Worm (Caenorhabditis elegans) whole organism, late embryonic: ENCODE results near the gene Y43F8B.13.

Experiments
- C08G9.2 ChIP-seq: sonication (generic microtip); optimal IDR thresholded peaks from 2 replicates; lab custom pipeline; 2016; ENCODE audit warnings: mild to moderate bottlenecking, missing genetic modification characterization, moderate library complexity, missing compliant biosample characterization
- K09A11.1 ChIP-seq: sonication (generic microtip); optimal IDR thresholded peaks from 2 replicates; lab custom pipeline; 2017; ENCODE audit warnings: antibody characterized with exemption, mild to moderate bottlenecking, missing genetic modification characterization, missing compliant biosample characterization; ENCODE audit not compliant: insufficient read depth
- T23F11.4 ChIP-seq: fragments of 200-800 bp; sonication (Bioruptor generic); optimal IDR thresholded peaks from 2 replicates; lab custom pipeline; 2018; ENCODE audit warnings: mild to moderate bottlenecking, missing genetic modification characterization, missing compliant biosample characterization
- ama-1 ChIP-seq: fragments of 150-350 bp; optimal IDR thresholded peaks from 2 replicates; lab custom pipeline; 2014
- ceh-14 ChIP-seq: sonication (generic microtip); optimal IDR thresholded peaks from 2 replicates; lab custom pipeline; 2016; ENCODE audit warnings: missing genotype, missing genetic modification characterization, missing compliant biosample characterization
- ceh-2 ChIP-seq: sonication (generic microtip); optimal IDR thresholded peaks from 2 replicates; lab custom pipeline; 2016; ENCODE audit warnings: missing genotype, missing genetic modification characterization, missing compliant biosample characterization
- ceh-22 ChIP-seq: sonication (generic microtip); optimal IDR thresholded peaks from 2 replicates; lab custom pipeline; 2017; ENCODE audit warnings: missing biosample characterization, missing genetic modification characterization
- ceh-24 ChIP-seq: sonication (generic microtip); optimal IDR thresholded peaks from 2 replicates; lab custom pipeline; 2016; ENCODE audit warnings: mild to moderate bottlenecking, missing genetic modification characterization, missing compliant biosample characterization
- ceh-31 ChIP-seq: sonication (generic microtip); optimal IDR thresholded peaks from 2 replicates; lab custom pipeline; 2016; ENCODE audit warnings: missing genetic modification characterization, missing compliant biosample characterization
- ceh-9 ChIP-seq: sonication (generic microtip); optimal IDR thresholded peaks from 2 replicates; lab custom pipeline; 2016; ENCODE audit warnings: mild to moderate bottlenecking, missing genetic modification characterization, inconsistent platforms, missing compliant biosample characterization
- dve-1 ChIP-seq: sonication (generic microtip); optimal IDR thresholded peaks from 2 replicates; lab custom pipeline; 2017; ENCODE audit warnings: antibody characterized with exemption, mild to moderate bottlenecking, missing genetic modification characterization, missing compliant biosample characterization
- elt-2 ChIP-seq: sonication (generic microtip); optimal IDR thresholded peaks from 2 replicates; lab custom pipeline; 2016; ENCODE audit warnings: missing genetic modification reagents, missing genetic modification characterization, missing compliant biosample characterization
- elt-4 ChIP-seq: sonication (generic microtip); optimal IDR thresholded peaks from 2 replicates; lab custom pipeline; 2016; ENCODE audit warnings: missing genetic modification characterization, missing compliant biosample characterization
- ets-4 ChIP-seq: sonication (generic microtip); optimal IDR thresholded peaks from 2 replicates; lab custom pipeline; 2016; ENCODE audit warnings: missing genetic modification characterization, missing compliant biosample characterization
- fax-1 ChIP-seq: sonication (generic microtip); optimal IDR thresholded peaks from 2 replicates; lab custom pipeline; 2016; ENCODE audit warnings: missing genotype, missing genetic modification characterization, missing compliant biosample characterization
- gmeb-2 ChIP-seq: sonication (generic microtip); optimal IDR thresholded peaks from 2 replicates; lab custom pipeline; 2016; ENCODE audit warnings: missing genetic modification characterization, inconsistent platforms, missing compliant biosample characterization
- hlh-13 ChIP-seq: fragments of 200-800 bp; sonication (Bioruptor generic); optimal IDR thresholded peaks from 2 replicates; lab custom pipeline; 2018; ENCODE audit warnings: mild to moderate bottlenecking, missing genetic modification characterization, missing compliant biosample characterization
- hlh-15 ChIP-seq: sonication (generic microtip); optimal IDR thresholded peaks from 2 replicates; lab custom pipeline; 2016; ENCODE audit warnings: missing genetic modification characterization, missing compliant biosample characterization
- hlh-30 ChIP-seq: sonication (generic microtip); optimal IDR thresholded peaks from 2 replicates; lab custom pipeline; 2017; ENCODE audit warnings: antibody characterized with exemption, missing genetic modification characterization, missing compliant biosample characterization; ENCODE audit not compliant: insufficient read depth
- hlh-6 ChIP-seq: sonication (generic microtip); optimal IDR thresholded peaks from 2 replicates; lab custom pipeline; 2016; ENCODE audit warnings: missing genotype, missing genetic modification characterization, missing compliant biosample characterization
- hlh-8 ChIP-seq: sonication (generic microtip); optimal IDR thresholded peaks from 2 replicates; lab custom pipeline; 2016; ENCODE audit warnings: missing genotype, missing genetic modification characterization, missing compliant biosample characterization
- lin-11 ChIP-seq: fragments of 200-800 bp; sonication (Bioruptor generic); optimal IDR thresholded peaks from 2 replicates; lab custom pipeline; 2018; ENCODE audit warnings: mild to moderate bottlenecking, missing genetic modification characterization, missing compliant biosample characterization
- mec-3 ChIP-seq: sonication (generic microtip); optimal IDR thresholded peaks from 2 replicates; lab custom pipeline; 2016; ENCODE audit warnings: borderline replicate concordance, missing genetic modification characterization, missing compliant biosample characterization
- nfya-1 ChIP-seq: sonication (generic microtip); optimal IDR thresholded peaks from 2 replicates; lab custom pipeline; 2017; ENCODE audit warnings: missing genetic modification characterization, mild to moderate bottlenecking, missing compliant biosample characterization, antibody characterized with exemption, moderate library complexity
- odd-2 ChIP-seq: sonication (generic microtip); optimal IDR thresholded peaks from 2 replicates; lab custom pipeline; 2017; ENCODE audit warnings: antibody characterized with exemption, mild to moderate bottlenecking, missing genetic modification characterization, missing compliant biosample characterization
- pag-3 ChIP-seq: sonication (generic microtip); optimal IDR thresholded peaks from 2 replicates; lab custom pipeline; 2016; ENCODE audit warnings: missing compliant biosample characterization, missing genetic modification characterization, borderline replicate concordance
- pax-1 ChIP-seq: fragments of 150-350 bp; optimal IDR thresholded peaks from 2 replicates; lab custom pipeline; 2014; ENCODE audit warnings: missing biosample characterization, missing genetic modification characterization
- pha-4 ChIP-seq: fragments of 150-350 bp; optimal IDR thresholded peaks from 2 replicates; lab custom pipeline; 2018; ENCODE audit warnings: missing biosample characterization, missing genetic modification reagents, missing genetic modification characterization
- pqm-1 ChIP-seq: sonication (generic microtip); optimal IDR thresholded peaks from 2 replicates; lab custom pipeline; 2016; ENCODE audit warnings: missing genetic modification characterization, missing compliant biosample characterization
- ref-2 ChIP-seq: sonication (generic microtip); optimal IDR thresholded peaks from 2 replicates; lab custom pipeline; 2016; ENCODE audit warnings: missing genetic modification characterization, missing compliant biosample characterization
- sdc-2 ChIP-seq: sonication (generic microtip); optimal IDR thresholded peaks from 2 replicates; lab custom pipeline; 2016; ENCODE audit warnings: missing genotype, missing genetic modification characterization, missing compliant biosample characterization
- syd-9 ChIP-seq: sonication (generic microtip); optimal IDR thresholded peaks from 2 replicates; lab custom pipeline; 2016; ENCODE audit warnings: mild to moderate bottlenecking, missing genetic modification characterization, moderate library complexity, missing compliant biosample characterization
- ttx-3 ChIP-seq: sonication (generic microtip); optimal IDR thresholded peaks from 2 replicates; lab custom pipeline; 2016; ENCODE audit warnings: missing genetic modification reagents, missing genetic modification characterization, missing compliant biosample characterization
- unc-3 ChIP-seq, 2 experiments: fragments of 200-800 bp in 1 of 2; sonication (Bioruptor generic) in 1 of 2; sonication (generic microtip) in 1 of 2; conservative IDR thresholded peaks in 1 of 2; optimal IDR thresholded peaks in 1 of 2; 2 replicates each; pipeline versions ENCODE4 v1.3.6 to Lab custom; 2016 to 2022; ENCODE audit warnings: missing compliant biosample characterization in 2 of 2, missing genetic modification characterization in 2 of 2, missing genetic modification reagents in 1 of 2
- unc-42 ChIP-seq: sonication (generic microtip); optimal IDR thresholded peaks from 2 replicates; lab custom pipeline; 2016; ENCODE audit warnings: missing genotype, missing genetic modification characterization, missing compliant biosample characterization
- unc-86 ChIP-seq: sonication (generic microtip); optimal IDR thresholded peaks from 2 replicates; lab custom pipeline; 2016; ENCODE audit warnings: missing genetic modification characterization, missing compliant biosample characterization

Gene Y43F8B.13

DNA sequence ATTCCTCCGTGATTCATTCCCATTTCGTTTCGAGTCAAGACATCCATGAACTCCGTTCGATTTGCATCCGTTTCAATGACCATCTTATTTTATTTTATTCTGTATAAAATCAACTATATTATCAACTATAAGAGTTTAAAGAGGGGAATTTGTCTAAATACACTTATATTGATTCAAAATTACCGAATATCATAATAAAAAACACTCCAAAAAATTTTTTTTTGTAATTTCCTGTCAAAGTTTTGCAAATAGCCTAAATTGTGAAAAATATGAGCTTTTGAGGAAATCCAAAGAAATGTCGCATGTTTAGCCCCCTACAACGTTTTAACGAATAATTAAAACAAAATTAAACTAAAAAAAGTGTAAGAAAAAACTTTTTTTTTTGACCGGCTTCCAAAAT is 6.3 kb downstream of the Y43F8B.13 start, which contains the start of gene Y43F8B.15:
Y43F8B.15 (minus strand) TSS at position 101 of the 400 bp plus-strand sequence.
- TF ChIP-seq odd-2 (tag; lab: Kevin White, UChicago) (no peak), lin-11 (no peak), unc-3 (GFP tag; conservative IDR thresholded peaks at IDR 0.05; lab: Robert Waterston, UW) (no peak), unc-3 (tag; optimal IDR thresholded peaks at IDR 0.05; lab: Kevin White, UChicago) (no peak), unc-42 (no peak), ceh-31 (tag; lab: Kevin White, UChicago) (no peak), ref-2 (tag; lab: Kevin White, UChicago) (no peak), hlh-30 (tag; lab: Kevin White, UChicago) (no peak), hlh-15 (no peak), ets-4 (no peak), sdc-2 (no peak), ceh-9 (tag; lab: Kevin White, UChicago) (no peak), mec-3 (tag; lab: Kevin White, UChicago) (no peak), pax-1 (tag; lab: Kevin White, UChicago) (no peak), gmeb-2 (tag; lab: Kevin White, UChicago) (no peak), ceh-2 (tag; lab: Kevin White, UChicago) (no peak), unc-86 (tag; lab: Kevin White, UChicago) (no peak), ceh-14 (tag; lab: Kevin White, UChicago) (no peak), K09A11.1 (tag; lab: Kevin White, UChicago) (no peak)
- TF ChIP-seq, all 69 proteins: peak for 0

ce11 chrV:19462612-19463011 is 6.9 kb downstream of the Y43F8B.13 start, which contains the start of gene Y43F8B.25:
Gene Y43F8B.25, plus strand, starts transcription at chrV:19462912.
- no peak for TF ChIP-seq ceh-24 (tag; lab: Kevin White, UChicago)
- no peak for TF ChIP-seq elt-4 (tag; lab: Kevin White, UChicago)
- no peak for TF ChIP-seq ceh-14 (tag; lab: Kevin White, UChicago)
- no peak for TF ChIP-seq pag-3 (tag; lab: Kevin White, UChicago)
- TF ChIP-seq C08G9.2, result no peak
- TF ChIP-seq pha-4 (tag; lab: Kevin White, UChicago), result no peak
- TF ChIP-seq T23F11.4, result no peak
- TF ChIP-seq syd-9 (tag; lab: Kevin White, UChicago), result no peak
- TF ChIP-seq fax-1 (tag; lab: Kevin White, UChicago), result no peak
- no peak for TF ChIP-seq hlh-13 (GFP tag; lab: Kevin White, UChicago)
- TF ChIP-seq ama-1, result no peak
- no peak for TF ChIP-seq mec-3 (tag; lab: Kevin White, UChicago)
- TF ChIP-seq dve-1, result no peak
- TF ChIP-seq, all 69 proteins: peak for 0

DNA sequence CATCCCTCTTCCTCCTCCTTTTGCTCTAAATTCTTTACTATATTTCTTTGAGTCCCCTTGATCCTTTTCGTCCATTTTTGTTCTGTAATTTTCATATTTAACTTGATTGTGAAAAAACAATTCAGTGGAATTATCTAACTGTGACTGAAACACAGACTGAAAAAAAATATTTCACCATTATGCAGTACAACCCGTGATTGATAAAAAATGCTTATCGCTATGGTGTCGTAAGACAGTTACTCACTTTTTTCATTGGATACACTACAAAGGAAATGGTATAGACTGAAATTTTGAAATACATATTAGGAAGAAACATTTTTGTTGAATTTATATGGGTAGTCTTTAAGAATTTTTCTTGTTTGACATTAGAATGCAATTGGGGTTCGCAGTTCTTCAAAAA is 11.8 kb downstream of the Y43F8B.13 start, which contains the start of gene Y43F8B.23:
Y43F8B.23 (minus strand) TSS at position 75 of the 400 bp plus-strand sequence.
- TF ChIP-seq ttx-3 (tag; lab: Kevin White, UChicago), result no peak
- no peak for TF ChIP-seq pqm-1 (tag; lab: Kevin White, UChicago)
- no peak for TF ChIP-seq pha-4 (tag; lab: Kevin White, UChicago)
- TF ChIP-seq odd-2 (tag; lab: Kevin White, UChicago), result no peak
- no peak for TF ChIP-seq T23F11.4
- TF ChIP-seq hlh-8, result no peak
- TF ChIP-seq syd-9 (tag; lab: Kevin White, UChicago), result no peak
- no peak for TF ChIP-seq sdc-2
- no peak for TF ChIP-seq ceh-14 (tag; lab: Kevin White, UChicago)
- no peak for TF ChIP-seq elt-2
- no peak for TF ChIP-seq hlh-6 (tag; lab: Kevin White, UChicago)
- TF ChIP-seq ceh-22 (tag; lab: Kevin White, UChicago), result no peak
- TF ChIP-seq ama-1, result no peak
- TF ChIP-seq nfya-1 (tag; lab: Kevin White, UChicago), result no peak
- TF ChIP-seq pag-3 (tag; lab: Kevin White, UChicago), result no peak
